Fruit fly (Drosophila melanogaster) S2 (cell line): ENCODE results near the gene Ser12.

Experiments used
- CG8478 ChIP-seq: fragments of >200 bp; optimal IDR thresholded peaks from 2 replicates; lab custom pipeline; 2018
- CTCF ChIP-seq, 2 experiments: fragments of >200 bp; optimal IDR thresholded peaks; 2 replicates each; lab custom pipeline; 2018

The Ser12 gene

dm6 chr2L:2242139-2242538 lies 8.9 kb downstream of the Ser12 start, which contains the start of gene CG4267:
CG4267 (plus strand) TSS chr2L:2242378.
- TF ChIP-seq CG8478 (lab: Kevin White, UChicago) (no peak), CTCF (optimal IDR thresholded peaks at IDR 0.05; lab: Kevin White, UChicago) (no peak)

- TF ChIP-seq CTCF (optimal IDR thresholded peaks at IDR 0.05; lab: Kevin White, UChicago): no peak
- TF ChIP-seq CG8478 (lab: Kevin White, UChicago): no peak
These were observed 10.6 kb downstream of the Ser12 start, which contains the start of gene Tengl1 for dm6 chr2L:2240493-2240892. Tengl1 (minus strand) TSS chr2L:2240593.

dm6 chr2L:2239284-2239683 lies 11.8 kb downstream of the Ser12 start, which contains the start of gene Tengl2:
Tengl2 (minus strand) TSS chr2L:2239384.
- TF ChIP-seq CG8478 (lab: Kevin White, UChicago) (no peak), CTCF (optimal IDR thresholded peaks at IDR 0.05; lab: Kevin White, UChicago) (no peak)

dm6 chr2L:2238151-2238550 lies 12.9 kb downstream of the Ser12 start, which contains the start of gene Tengl3:
Tengl3 (minus strand) TSS chr2L:2238251.
- TF ChIP-seq CTCF (optimal IDR thresholded peaks at IDR 0.05; lab: Kevin White, UChicago) (no peak), CG8478 (lab: Kevin White, UChicago) (no peak)

dm6 chr2L:2236722-2237121 lies 14.4 kb downstream of the Ser12 start, which contains the start of gene Sec24CD:
Sec24CD (minus strand) TSS chr2L:2236844.
- TF ChIP-seq CTCF (optimal IDR thresholded peaks at IDR 0.05; lab: Kevin White, UChicago) (no peak), CG8478 (lab: Kevin White, UChicago) (no peak)

- TF ChIP-seq CTCF (optimal IDR thresholded peaks at IDR 0.05; lab: Kevin White, UChicago) (no peak), CG8478 (lab: Kevin White, UChicago) (no peak)
These were observed 22.8 kb downstream of the Ser12 start for dm6 chr2L:2228179-2228849.

- TF ChIP-seq CG8478 (lab: Kevin White, UChicago) (no peak), CTCF (optimal IDR thresholded peaks at IDR 0.05; lab: Kevin White, UChicago) (no peak)
These were observed 23.8 kb downstream of the Ser12 start for dm6 chr2L:2227316-2227715.

- TF ChIP-seq CG8478 (lab: Kevin White, UChicago) (no peak), CTCF (optimal IDR thresholded peaks at IDR 0.05; lab: Kevin White, UChicago) (no peak)
These were observed 24.6 kb downstream of the Ser12 start, which contains the start of the genes CG15387 and sau for dm6 chr2L:2226259-2227121. CG15387 (minus strand) TSS chr2L:2226294. sau (plus strand) TSS chr2L:2226342.

- TF ChIP-seq CTCF (optimal IDR thresholded peaks at IDR 0.05; lab: Kevin White, UChicago) (no peak), CG8478 (lab: Kevin White, UChicago) (no peak)
These were observed 28.7 kb downstream of the Ser12 start for dm6 chr2L:2222377-2222776.

- no peak for TF ChIP-seq CTCF (optimal IDR thresholded peaks at IDR 0.05; lab: Kevin White, UChicago)
- TF ChIP-seq CG8478 (lab: Kevin White, UChicago): no peak
These were observed 29.4 kb downstream of the Ser12 start for dm6 chr2L:2221649-2222150.

- TF ChIP-seq CTCF (optimal IDR thresholded peaks at IDR 0.05; lab: Kevin White, UChicago): no peak
- no peak for TF ChIP-seq CG8478 (lab: Kevin White, UChicago)
These were observed 30.3 kb downstream of the Ser12 start, which contains the start of gene papi for dm6 chr2L:2220573-2221332. papi (plus strand) TSS chr2L:2220748.

dm6 chr2L:2217067-2217684 lies 33.9 kb downstream of the Ser12 start, which contains the start of the genes CG15386, CG42371 and mio:
CG15386 (minus strand) TSS chr2L:2217246.
CG42371 (minus strand) TSS chr2L:2217246.
mio (plus strand) TSS chr2L:2217290.
- TF ChIP-seq CG8478 (lab: Kevin White, UChicago): no peak
- TF ChIP-seq CTCF (optimal IDR thresholded peaks at IDR 0.05; lab: Kevin White, UChicago): no peak

dm6 chr2L:2216065-2216464 lies 35.0 kb downstream of the Ser12 start, which contains the start of gene daed:
daed (minus strand) TSS chr2L:2216311.
- TF ChIP-seq CTCF (optimal IDR thresholded peaks at IDR 0.05; lab: Kevin White, UChicago) (no peak), CG8478 (lab: Kevin White, UChicago) (no peak)
